Worm (Caenorhabditis elegans) whole organism, L4 larva: ENCODE measurements around the gene nol-10.

Source experiments
- D1046.2 ChIP-seq: fragments of 200-800 bp; sonication (Bioruptor generic); IDR thresholded peaks from 2 replicates; pipeline ENCODE4 v1.3.6; 2022; ENCODE audit warnings: missing genetic modification characterization, missing compliant biosample characterization
- F26F4.8 ChIP-seq: fragments of 200-800 bp; sonication (Bioruptor generic); conservative IDR thresholded peaks from 2 replicates; pipeline ENCODE4 v1.3.6; 2022; ENCODE audit warnings: missing genetic modification characterization, missing compliant biosample characterization
- T20F7.1 ChIP-seq: fragments of 200-800 bp; sonication (Bioruptor generic); optimal IDR thresholded peaks from 2 replicates; lab custom pipeline; 2018; ENCODE audit warnings: mild to moderate bottlenecking, missing genetic modification characterization, missing compliant biosample characterization
- T26A8.4 ChIP-seq: fragments of 200-800 bp; sonication (Bioruptor generic); IDR thresholded peaks from 2 replicates; pipeline ENCODE4 v1.3.6; 2022; ENCODE audit warnings: missing genetic modification characterization, missing compliant biosample characterization
- Y105C5A.15 ChIP-seq: fragments of 200-800 bp; sonication (Bioruptor generic); IDR thresholded peaks from 2 replicates; pipeline ENCODE4 v1.3.6; 2022; ENCODE audit warnings: missing genetic modification characterization, missing compliant biosample characterization
- ama-1 ChIP-seq: fragments of 150-350 bp; optimal IDR thresholded peaks from 2 replicates; lab custom pipeline; 2014; ENCODE audit warnings: inconsistent platforms, mixed read lengths
- arid-1 ChIP-seq: fragments of 200-800 bp; sonication (Bioruptor generic); conservative IDR thresholded peaks from 2 replicates; pipeline ENCODE4 v1.3.6; 2022; ENCODE audit warnings: missing genetic modification reagents, missing genetic modification characterization, missing compliant biosample characterization
- ceh-20 ChIP-seq: fragments of 200-800 bp; sonication (Bioruptor generic); IDR thresholded peaks from 2 replicates; pipeline ENCODE4 v1.3.6; 2022; ENCODE audit warnings: missing genetic modification reagents, missing genetic modification characterization, missing compliant biosample characterization
- ceh-44 ChIP-seq: fragments of 200-800 bp; sonication (Bioruptor generic); IDR thresholded peaks from 2 replicates; pipeline ENCODE4 v1.3.6; 2022; ENCODE audit warnings: missing genetic modification reagents, missing genetic modification characterization, missing compliant biosample characterization
- ces-1 ChIP-seq: fragments of 150-350 bp; sonication (generic microtip); optimal IDR thresholded peaks from 4 replicates; lab custom pipeline; 2014; ENCODE audit warnings: missing biosample characterization, missing genetic modification reagents, missing genetic modification characterization
- ctbp-1 ChIP-seq: fragments of 200-800 bp; sonication (Bioruptor generic); IDR thresholded peaks from 2 replicates; pipeline ENCODE4 v1.3.6; 2022; ENCODE audit warnings: missing genetic modification reagents, missing genetic modification characterization, missing compliant biosample characterization
- daf-12 ChIP-seq: fragments of 150-350 bp; optimal IDR thresholded peaks from 2 replicates; lab custom pipeline; 2014; ENCODE audit warnings: missing biosample characterization, missing genetic modification reagents, missing genetic modification characterization
- daf-19 ChIP-seq: fragments of 200-800 bp; sonication (Bioruptor generic); conservative IDR thresholded peaks from 2 replicates; pipeline ENCODE4 v1.3.6; 2022; ENCODE audit warnings: missing genetic modification characterization, missing compliant biosample characterization
- dmd-8 ChIP-seq: fragments of 200-800 bp; sonication (Bioruptor generic); IDR thresholded peaks from 2 replicates; pipeline ENCODE4 v1.3.6; 2022; ENCODE audit warnings: missing genetic modification characterization, missing compliant biosample characterization
- dpl-1 ChIP-seq: fragments of 150-350 bp; optimal IDR thresholded peaks from 2 replicates; lab custom pipeline; 2014; ENCODE audit warnings: missing biosample characterization, missing genetic modification reagents, missing genetic modification characterization
- dve-1 ChIP-seq: sonication (generic microtip); optimal IDR thresholded peaks from 2 replicates; lab custom pipeline; 2017; ENCODE audit warnings: antibody characterized with exemption, mild to moderate bottlenecking, missing genetic modification characterization, missing compliant biosample characterization; ENCODE audit not compliant: insufficient read depth
- egl-27 ChIP-seq: sonication (generic microtip); optimal IDR thresholded peaks from 3 replicates; lab custom pipeline; 2017; ENCODE audit warnings: missing biosample characterization, missing genetic modification reagents, missing genetic modification characterization
- egl-43 ChIP-seq: fragments of 200-800 bp; sonication (Bioruptor generic); IDR thresholded peaks from 2 replicates; pipeline ENCODE4 v1.3.6; 2022; ENCODE audit warnings: missing genetic modification reagents, missing genetic modification characterization, missing compliant biosample characterization
- fkh-10 ChIP-seq: fragments of 150-350 bp; optimal IDR thresholded peaks from 2 replicates; lab custom pipeline; 2014; ENCODE audit warnings: missing biosample characterization, missing genetic modification reagents, missing genetic modification characterization
- hlh-11 ChIP-seq: fragments of 200-800 bp; sonication (Bioruptor generic); optimal IDR thresholded peaks from 2 replicates; lab custom pipeline; 2018; ENCODE audit warnings: mild to moderate bottlenecking, missing genetic modification characterization, missing compliant biosample characterization
- hlh-30 ChIP-seq: sonication (generic microtip); optimal IDR thresholded peaks from 2 replicates; lab custom pipeline; 2017; ENCODE audit warnings: antibody characterized with exemption, mild to moderate bottlenecking, missing genetic modification characterization, missing compliant biosample characterization; ENCODE audit not compliant: insufficient read depth
- hmg-1.1 ChIP-seq: fragments of 200-800 bp; sonication (Bioruptor generic); IDR thresholded peaks from 2 replicates; pipeline ENCODE4 v1.3.6; 2022; ENCODE audit warnings: missing genetic modification reagents, missing genetic modification characterization, missing compliant biosample characterization
- jun-1 ChIP-seq: fragments of 150-350 bp; optimal IDR thresholded peaks from 2 replicates; lab custom pipeline; 2014; ENCODE audit warnings: missing biosample characterization, missing genetic modification reagents, missing genetic modification characterization
- lim-7 ChIP-seq: fragments of 200-800 bp; sonication (Bioruptor generic); IDR thresholded peaks from 2 replicates; pipeline ENCODE4 v1.3.6; 2022; ENCODE audit warnings: missing genetic modification characterization, missing compliant biosample characterization
- lin-15B ChIP-seq: fragments of 150-350 bp; sonication (generic microtip); optimal IDR thresholded peaks from 3 replicates; lab custom pipeline; 2014; ENCODE audit warnings: missing biosample characterization, missing genetic modification characterization
- lin-39 ChIP-seq: fragments of 150-350 bp; optimal IDR thresholded peaks from 2 replicates; lab custom pipeline; 2014; ENCODE audit warnings: missing biosample characterization, missing genetic modification reagents, missing genetic modification characterization
- lsy-2 ChIP-seq, 2 experiments: fragments of 150-350 bp in 1 of 2; sonication (generic microtip) in 1 of 2; optimal IDR thresholded peaks; 2 replicates each; lab custom pipeline; 2014 to 2017; ENCODE audit warnings: missing biosample characterization in 2 of 2, missing genetic modification characterization in 2 of 2
- mdl-1 ChIP-seq, 2 experiments: fragments of 150-350 bp in 1 of 2; sonication (generic microtip) in 1 of 2; optimal IDR thresholded peaks; 2 replicates each; lab custom pipeline; 2014 to 2017; ENCODE audit warnings: missing biosample characterization in 2 of 2, missing genetic modification characterization in 2 of 2
- mep-1 ChIP-seq: fragments of 150-350 bp; sonication (generic microtip); optimal IDR thresholded peaks from 3 replicates; lab custom pipeline; 2014; ENCODE audit warnings: missing biosample characterization, missing genetic modification characterization
- mes-2 ChIP-seq: sonication (generic microtip); optimal IDR thresholded peaks from 2 replicates; lab custom pipeline; 2016; ENCODE audit warnings: missing genotype, mild to moderate bottlenecking, missing genetic modification characterization, missing compliant biosample characterization; ENCODE audit not compliant: poor library complexity, severe bottlenecking
- nhr-10 ChIP-seq: fragments of 150-350 bp; optimal IDR thresholded peaks from 2 replicates; lab custom pipeline; 2014; ENCODE audit warnings: missing biosample characterization, missing genetic modification characterization
- nhr-102 ChIP-seq: sonication (generic microtip); optimal IDR thresholded peaks from 2 replicates; lab custom pipeline; 2016; ENCODE audit warnings: mild to moderate bottlenecking, missing genetic modification characterization, moderate library complexity, missing compliant biosample characterization
- nhr-11 ChIP-seq: fragments of 150-350 bp; optimal IDR thresholded peaks from 2 replicates; lab custom pipeline; 2014; ENCODE audit warnings: missing biosample characterization, missing genetic modification characterization
- nhr-25 ChIP-seq: sonication (generic microtip); optimal IDR thresholded peaks from 2 replicates; lab custom pipeline; 2017; ENCODE audit warnings: missing genetic modification characterization, mild to moderate bottlenecking, missing compliant biosample characterization, antibody characterized with exemption, moderate library complexity, borderline replicate concordance; ENCODE audit not compliant: insufficient read depth
- nhr-48 ChIP-seq: sonication (generic microtip); optimal IDR thresholded peaks from 2 replicates; lab custom pipeline; 2016; ENCODE audit warnings: mild to moderate bottlenecking, missing genetic modification characterization, missing compliant biosample characterization
- pha-4 ChIP-seq, 2 experiments: fragments of 150-350 bp in 1 of 2; fragments of 200-800 bp in 1 of 2; sonication (Bioruptor generic) in 1 of 2; IDR thresholded peaks in 1 of 2; optimal IDR thresholded peaks in 1 of 2; 2 replicates each; pipeline versions ENCODE4 v1.3.6 to Lab custom; 2014 to 2022; ENCODE audit warnings: missing genetic modification characterization in 2 of 2, missing genetic modification reagents in 2 of 2, missing biosample characterization in 1 of 2, missing compliant biosample characterization in 1 of 2
- rbr-2 ChIP-seq: sonication (generic microtip); optimal IDR thresholded peaks from 2 replicates; lab custom pipeline; 2016; ENCODE audit warnings: missing genotype, missing genetic modification characterization, missing compliant biosample characterization
- saeg-2 ChIP-seq: fragments of 200-800 bp; sonication (Bioruptor generic); IDR thresholded peaks from 2 replicates; pipeline ENCODE4 v1.3.6; 2022; ENCODE audit warnings: missing genetic modification reagents, missing genetic modification characterization, missing compliant biosample characterization
- set-16 ChIP-seq: fragments of 200-800 bp; sonication (Bioruptor generic); IDR thresholded peaks from 2 replicates; pipeline ENCODE4 v1.3.6; 2022; ENCODE audit warnings: missing genetic modification reagents, missing genetic modification characterization, missing compliant biosample characterization
- tra-1 ChIP-seq: fragments of 200-800 bp; sonication (Bioruptor generic); IDR thresholded peaks from 2 replicates; pipeline ENCODE4 v1.3.6; 2022; ENCODE audit warnings: missing genetic modification reagents, missing genetic modification characterization, missing compliant biosample characterization
- unc-130 ChIP-seq: sonication (generic microtip); optimal IDR thresholded peaks from 2 replicates; lab custom pipeline; 2016; ENCODE audit warnings: missing genetic modification reagents, missing genetic modification characterization, missing compliant biosample characterization
- unc-62 ChIP-seq, 3 experiments: fragments of 150-350 bp in 1 of 3; sonication (generic microtip); optimal IDR thresholded peaks in 2 of 3; peaks in 1 of 3; 1 replicate in 1 of 3; 2 replicates in 2 of 3; lab custom pipeline; 2014 to 2017; ENCODE audit warnings: missing biosample characterization in 3 of 3, missing genetic modification characterization in 3 of 3, missing genetic modification reagents in 3 of 3, missing genotype in 1 of 3
- zag-1 ChIP-seq: fragments of 150-350 bp; optimal IDR thresholded peaks from 2 replicates; lab custom pipeline; 2014; ENCODE audit warnings: missing biosample characterization, missing genetic modification characterization
- zfp-2 ChIP-seq: sonication (generic microtip); optimal IDR thresholded peaks from 2 replicates; lab custom pipeline; 2016; ENCODE audit warnings: mild to moderate bottlenecking, missing genetic modification characterization, missing compliant biosample characterization
- ztf-7 ChIP-seq: fragments of 150-350 bp; optimal IDR thresholded peaks from 2 replicates; lab custom pipeline; 2014; ENCODE audit warnings: missing biosample characterization, missing genetic modification characterization

nol-10 gene

ce11 chrIV:7612523-7612922 lies 32.1 kb downstream of the nol-10 start:
- no peak for TF ChIP-seq unc-130
- TF ChIP-seq hmg-1.1 (GFP tag; lab: Robert Waterston, UW): no peak
- TF ChIP-seq D1046.2 (GFP tag; lab: Robert Waterston, UW): no peak
- TF ChIP-seq nhr-48: no peak
- no peak for TF ChIP-seq T20F7.1 (GFP tag; lab: Kevin White, UChicago)
- no peak for TF ChIP-seq dmd-8 (GFP tag; lab: Robert Waterston, UW)
- no peak for TF ChIP-seq ceh-44 (GFP tag; lab: Robert Waterston, UW)
- no peak for TF ChIP-seq mep-1
- TF ChIP-seq hlh-30 (tag; lab: Kevin White, UChicago): peak; percentile 15
- no peak for TF ChIP-seq pha-4 (GFP tag; IDR thresholded peaks at IDR 0.05; lab: Robert Waterston, UW)
- TF ChIP-seq pha-4 (tag; optimal IDR thresholded peaks at IDR 0.05; lab: Kevin White, UChicago): no peak
- no peak for TF ChIP-seq saeg-2
- peak; percentile 27 for TF ChIP-seq fkh-10 (GFP tag; lab: Kevin White, UChicago)
- peak; percentile 48 for TF ChIP-seq ces-1 (GFP tag; lab: Kevin White, UChicago)
- no peak for TF ChIP-seq unc-62 (GFP tag; optimal IDR thresholded peaks at IDR 0.05 in 1 of 2; lab: Kevin White, UChicago)
- no peak for TF ChIP-seq unc-62 (tag; optimal IDR thresholded peaks at IDR 0.05; lab: Kevin White, UChicago)
- no peak for TF ChIP-seq arid-1
- TF ChIP-seq dpl-1 (GFP tag; lab: Kevin White, UChicago): no peak
- no peak for TF ChIP-seq hlh-11 (tag; lab: Kevin White, UChicago)
- TF ChIP-seq, all 104 proteins: peak for 3

ce11 chrIV:7619261-7619660 lies 38.9 kb downstream of the nol-10 start:
- TF ChIP-seq zfp-2 (tag; lab: Kevin White, UChicago): no peak
- no peak for TF ChIP-seq tra-1 (GFP tag; lab: Robert Waterston, UW)
- TF ChIP-seq hlh-30 (tag; lab: Kevin White, UChicago): no peak
- TF ChIP-seq arid-1: no peak
- TF ChIP-seq nhr-11 (tag; lab: Kevin White, UChicago): no peak
- no peak for TF ChIP-seq unc-62 (GFP tag; optimal IDR thresholded peaks at IDR 0.05 in 1 of 2; lab: Kevin White, UChicago)
- no peak for TF ChIP-seq unc-62 (tag; optimal IDR thresholded peaks at IDR 0.05; lab: Kevin White, UChicago)
- peak in 1 of 2 experiments; percentile 25 for TF ChIP-seq mdl-1 (tag; optimal IDR thresholded peaks at IDR 0.05; lab: Kevin White, UChicago)
- no peak for TF ChIP-seq dve-1 (tag; lab: Kevin White, UChicago)
- TF ChIP-seq dmd-8 (GFP tag; lab: Robert Waterston, UW): 0 out of 2 replicates have a peak, but pooled peaks have one; percentile 36
- TF ChIP-seq ceh-20 (GFP tag; lab: Robert Waterston, UW): no peak
- peak; percentile 67; the same call in 1 of the 2 replicates for TF ChIP-seq egl-43 (GFP tag; lab: Robert Waterston, UW)
- no peak for TF ChIP-seq F26F4.8 (GFP tag; lab: Robert Waterston, UW)
- TF ChIP-seq mep-1: peak; percentile 3
- TF ChIP-seq ama-1: no peak
- peak in 1 of 2 experiments; percentile 23 for TF ChIP-seq lsy-2 (tag; optimal IDR thresholded peaks at IDR 0.05; lab: Kevin White, UChicago)
- no peak for TF ChIP-seq nhr-10 (tag; lab: Kevin White, UChicago)
- peak; percentile 20 for TF ChIP-seq mes-2 (tag; lab: Kevin White, UChicago)
- TF ChIP-seq jun-1: no peak
- no peak for TF ChIP-seq daf-12
- TF ChIP-seq zag-1 (tag; lab: Kevin White, UChicago): no peak
- no peak for TF ChIP-seq nhr-25 (tag; lab: Kevin White, UChicago)
- no peak for TF ChIP-seq ces-1 (GFP tag; lab: Kevin White, UChicago)
- TF ChIP-seq egl-27 (tag; lab: Kevin White, UChicago): no peak
- no peak for TF ChIP-seq nhr-48
- peak; percentile 69 for TF ChIP-seq hmg-1.1 (GFP tag; lab: Robert Waterston, UW)
- TF ChIP-seq rbr-2 (tag; lab: Kevin White, UChicago): peak; percentile 36
- TF ChIP-seq ceh-44 (GFP tag; lab: Robert Waterston, UW): no peak
- TF ChIP-seq daf-19 (GFP tag; lab: Robert Waterston, UW): no peak
- peak; percentile 93 for TF ChIP-seq set-16 (GFP tag; lab: Robert Waterston, UW)
- peak; percentile 47; the same call in 1 of the 2 replicates for TF ChIP-seq ctbp-1 (GFP tag; lab: Robert Waterston, UW)
- no peak for TF ChIP-seq T26A8.4 (GFP tag; lab: Robert Waterston, UW)
- no peak for TF ChIP-seq Y105C5A.15 (GFP tag; lab: Robert Waterston, UW)
- no peak for TF ChIP-seq lin-39 (tag; lab: Kevin White, UChicago)
- TF ChIP-seq lim-7 (GFP tag; lab: Robert Waterston, UW): no peak
- no peak for TF ChIP-seq ztf-7 (tag; lab: Kevin White, UChicago)
- no peak for TF ChIP-seq D1046.2 (GFP tag; lab: Robert Waterston, UW)
- TF ChIP-seq fkh-10 (GFP tag; lab: Kevin White, UChicago): peak; percentile 25
- TF ChIP-seq lin-15B (tag; lab: Kevin White, UChicago): no peak
- peak; percentile 4 for TF ChIP-seq hlh-11 (tag; lab: Kevin White, UChicago)
- no peak for TF ChIP-seq nhr-102 (tag; lab: Kevin White, UChicago)
